Fruit fly (Drosophila melanogaster) Kc167 (cell line): ENCODE results near the gene CG13807.

Experiments
- Myc ChIP-seq: fragments of >200 bp; optimal IDR thresholded peaks from 2 replicates; lab custom pipeline; 2017; ENCODE audit warnings: missing external identifiers
- Sin3A ChIP-seq: fragments of >200 bp; optimal IDR thresholded peaks from 2 replicates; lab custom pipeline; 2018; ENCODE audit warnings: missing external identifiers
- h ChIP-seq: fragments of >200 bp; optimal IDR thresholded peaks from 3 replicates; lab custom pipeline; 2018; ENCODE audit warnings: missing external identifiers
- insv ChIP-seq: fragments of >200 bp; optimal IDR thresholded peaks from 3 replicates; lab custom pipeline; 2018; ENCODE audit warnings: missing external identifiers
- psq ChIP-seq: fragments of >200 bp; optimal IDR thresholded peaks from 2 replicates; lab custom pipeline; 2017; ENCODE audit warnings: missing external identifiers
- ttk ChIP-seq: sonication (Bioruptor generic); optimal IDR thresholded peaks from 2 replicates; lab custom pipeline; 2017; ENCODE audit warnings: missing external identifiers

DNA sequence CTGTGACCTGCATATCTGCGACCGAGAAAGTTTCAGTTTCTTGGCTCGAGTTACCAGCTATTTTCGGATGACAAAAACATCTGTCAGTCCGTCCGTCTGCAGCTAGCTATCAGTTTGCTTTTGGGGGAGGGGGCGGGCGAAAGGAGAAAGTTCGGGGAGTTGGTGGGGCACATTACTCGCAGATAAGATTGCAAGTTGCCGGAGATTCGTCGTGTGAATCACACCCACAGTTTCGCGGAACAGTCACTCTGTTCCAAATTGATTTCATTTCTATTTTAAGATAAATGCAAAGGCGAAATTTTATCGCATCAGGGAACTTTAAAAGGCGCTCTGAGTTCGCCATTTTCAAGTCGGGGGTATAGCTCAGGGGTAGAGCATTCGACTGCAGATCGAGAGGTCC, 10.7 kb downstream of the CG13807 start:
- TF ChIP-seq Myc (lab: Kevin White, UChicago) (no peak), h (lab: Kevin White, UChicago) (no peak), Sin3A (lab: Kevin White, UChicago) (no peak), ttk (lab: Kevin White, UChicago) (no peak), psq (lab: Kevin White, UChicago) (no peak), insv (lab: Kevin White, UChicago) (no peak)
